Fruit fly (Drosophila melanogaster): Measurements from ENCODE around the gene CG6282.

CG6282 gene

DNA sequence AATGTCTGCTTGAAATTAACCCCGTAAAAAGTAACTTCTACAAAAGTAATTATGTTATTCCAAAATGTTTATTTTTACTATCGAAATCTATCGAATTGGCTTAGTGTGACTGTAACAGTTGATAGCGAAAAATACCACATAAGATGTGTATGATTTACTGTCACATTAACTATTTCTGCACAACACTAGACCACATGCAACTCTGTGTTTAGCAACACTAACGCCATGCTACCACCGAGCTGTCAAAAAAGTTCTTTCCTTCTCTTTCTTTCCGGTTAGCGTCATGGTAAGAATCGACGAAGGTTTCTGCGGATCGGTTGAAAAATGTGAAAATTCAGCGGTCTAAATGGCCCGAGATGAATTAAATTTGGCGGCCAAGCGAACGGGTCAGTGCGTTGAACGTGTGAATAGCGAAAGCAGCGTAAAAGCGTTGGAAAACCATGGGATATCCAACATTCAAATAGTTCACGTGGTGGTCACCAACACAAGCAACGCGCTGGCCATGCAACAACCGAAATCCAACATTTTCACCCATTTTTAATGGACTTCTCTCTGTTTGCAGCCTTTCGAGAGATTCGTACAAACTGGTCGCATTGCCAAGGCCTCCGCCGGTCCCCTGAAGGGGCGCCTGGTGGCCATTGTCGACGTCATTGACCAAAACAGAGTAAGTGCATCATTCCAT, 3.6 kb upstream of the CG6282 start, which contains the start of the genes Nelf-E and RpL14 (continued):
- TF ChIP-seq esg (GFP tag; conservative IDR thresholded peaks at IDR 0.05), result peak; percentile 65
- peak; percentile 98 for TF ChIP-seq B-H2 (GFP tag; optimal IDR thresholded peaks at IDR 0.05)
- TF ChIP-seq Sry-β (GFP tag; optimal IDR thresholded peaks at IDR 0.05), result peak; percentile 72
- TF ChIP-seq CG18262 (tag; optimal IDR thresholded peaks at IDR 0.05), result peak; percentile 84
- TF ChIP-seq CG3281 (GFP tag; optimal IDR thresholded peaks at IDR 0.05), result peak; percentile 97
- peak; percentile 98 for TF ChIP-seq CHES-1-like (GFP tag; optimal IDR thresholded peaks at IDR 0.05)
- TF ChIP-seq CG3726 (GFP tag; IDR thresholded peaks at IDR 0.05), result peak; percentile 39; the same call in 1 of the 3 replicates
- peak; percentile 100 for TF ChIP-seq Med (GFP tag)
- TF ChIP-seq CG11093 (GFP tag; IDR thresholded peaks at IDR 0.05), result peak; percentile 33; the same call in 1 of the 3 replicates
- peak; percentile 98 for TF ChIP-seq CG17912 (GFP tag; optimal IDR thresholded peaks at IDR 0.05)
- TF ChIP-seq Lim3 (GFP tag; IDR thresholded peaks at IDR 0.05), result 0 out of 2 replicates have a peak, but pooled peaks have one; percentile 42
- peak; percentile 80; the same call in 1 of the 2 replicates for TF ChIP-seq toy (GFP tag; IDR thresholded peaks at IDR 0.05)
- peak; percentile 89 for TF ChIP-seq al (GFP tag; IDR thresholded peaks at IDR 0.05)
- peak; percentile 55 for TF ChIP-seq CG1832 (GFP tag; optimal IDR thresholded peaks at IDR 0.05)
- TF ChIP-seq CG12744 (GFP tag; optimal IDR thresholded peaks at IDR 0.05), result peak; percentile 89
- peak; percentile 81 for TF ChIP-seq psq (GFP tag; optimal IDR thresholded peaks at IDR 0.05)
- peak; percentile 92 for TF ChIP-seq kah (GFP tag; optimal IDR thresholded peaks at IDR 0.05)
- TF ChIP-seq NC2β (GFP tag; optimal IDR thresholded peaks at IDR 0.05), result peak; percentile 100
- peak; percentile 92 for TF ChIP-seq CG2712 (tag; optimal IDR thresholded peaks at IDR 0.05)
- TF ChIP-seq CG3407 (GFP tag; optimal IDR thresholded peaks at IDR 0.05), result peak; percentile 94
- TF ChIP-seq CrebB (tag; optimal IDR thresholded peaks at IDR 0.05), result peak; percentile 98
- TF ChIP-seq odd (GFP tag; optimal IDR thresholded peaks at IDR 0.05), result peak; percentile 95
- TF ChIP-seq pb (GFP tag; optimal IDR thresholded peaks at IDR 0.05), result peak; percentile 97
- peak; percentile 85 for TF ChIP-seq Hr3 (GFP tag; optimal IDR thresholded peaks at IDR 0.05)
- peak; percentile 96 for TF ChIP-seq otp (GFP tag; IDR thresholded peaks at IDR 0.05)
- peak; percentile 76 for TF ChIP-seq CG8765 (GFP tag; IDR thresholded peaks at IDR 0.05)
- peak; percentile 88 for TF ChIP-seq CG9437 (GFP tag; optimal IDR thresholded peaks at IDR 0.05)
- no peak for TF ChIP-seq CG10147 (GFP tag; optimal IDR thresholded peaks at IDR 0.05)
- TF ChIP-seq Stat92E (GFP tag; optimal IDR thresholded peaks at IDR 0.05), result peak in 1 of 3 experiments; percentile 92
- TF ChIP-seq CTCF (GFP tag; optimal IDR thresholded peaks at IDR 0.05), result peak; percentile 70
- peak; percentile 98 for TF ChIP-seq CG1603 (tag; optimal IDR thresholded peaks at IDR 0.05)
- peak; percentile 87 for TF ChIP-seq CG43689 (GFP tag; IDR thresholded peaks at IDR 0.05)
- TF ChIP-seq bbx (GFP tag; IDR thresholded peaks at IDR 0.05; ENCODE audit: partially characterized antibody), result peak; percentile 61
- peak; percentile 93 for TF ChIP-seq crc (GFP tag; optimal IDR thresholded peaks at IDR 0.05)
- TF ChIP-seq nmo (GFP tag; optimal IDR thresholded peaks at IDR 0.05), result peak; percentile 93
- no peak for TF ChIP-seq Hr78 (GFP tag; optimal IDR thresholded peaks at IDR 0.05)
- TF ChIP-seq CG5953 (GFP tag; IDR thresholded peaks at IDR 0.05), result peak; percentile 88
- peak; percentile 74 for TF ChIP-seq gt (GFP tag; IDR thresholded peaks at IDR 0.05)
- TF ChIP-seq pfk (GFP tag; optimal IDR thresholded peaks at IDR 0.05), result peak; percentile 85
- peak; percentile 93 for TF ChIP-seq CG2875 (GFP tag; optimal IDR thresholded peaks at IDR 0.05)
- no peak for TF ChIP-seq CG6791 (GFP tag; IDR thresholded peaks at IDR 0.05; ENCODE audit: partially characterized antibody)
- peak; percentile 80 for TF ChIP-seq E2f2 (GFP tag; IDR thresholded peaks at IDR 0.05)
- TF ChIP-seq CG12155 (GFP tag; optimal IDR thresholded peaks at IDR 0.05), result peak; percentile 88
- peak; percentile 88 for TF ChIP-seq CG18011 (GFP tag; optimal IDR thresholded peaks at IDR 0.05)
- TF ChIP-seq lab (GFP tag; optimal IDR thresholded peaks at IDR 0.05), result peak; percentile 99
- peak; percentile 93 for TF ChIP-seq Hsf (GFP tag; optimal IDR thresholded peaks at IDR 0.05)
- peak; percentile 95 for TF ChIP-seq onecut (GFP tag; IDR thresholded peaks at IDR 0.05)
- peak; percentile 60 for TF ChIP-seq amos (GFP tag; IDR thresholded peaks at IDR 0.05; ENCODE audit: partially characterized antibody)
- TF ChIP-seq nerfin-2 (GFP tag; IDR thresholded peaks at IDR 0.05; ENCODE audit: partially characterized antibody), result no peak

All from whole organism, embryonic.